Worm (Caenorhabditis elegans): ENCODE measurements around the gene pmp-2.

DNA sequence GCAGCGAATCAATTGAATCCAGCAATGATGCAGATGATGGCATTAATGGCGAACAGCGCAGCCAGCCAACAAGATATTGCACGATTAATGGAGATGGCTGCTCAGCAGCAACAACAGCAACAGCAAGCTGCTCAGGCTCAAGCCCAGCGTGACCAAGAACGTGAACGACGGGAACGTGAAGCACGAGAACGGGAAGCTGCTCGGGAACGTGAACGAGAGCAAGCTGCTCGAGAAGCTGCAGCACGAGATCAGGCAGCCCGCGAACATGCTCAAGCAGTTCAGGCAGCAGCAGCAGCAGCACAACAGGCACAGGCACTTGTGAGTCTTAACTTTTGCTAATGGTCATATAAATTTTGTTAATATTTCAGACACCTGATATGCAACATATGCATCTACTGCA is 40.9 kb downstream of the pmp-2 start:
- TF ChIP-seq ctbp-1 (GFP tag; IDR thresholded peaks at IDR 0.05), result no peak
- no peak for TF ChIP-seq unc-130 (GFP tag; optimal IDR thresholded peaks at IDR 0.05)
- no peak for TF ChIP-seq skn-1 (tag; optimal IDR thresholded peaks at IDR 0.05)
- TF ChIP-seq hlh-30 (tag; optimal IDR thresholded peaks at IDR 0.05; ENCODE audit: insufficient read depth), result peak; percentile 7
- TF ChIP-seq nhr-237 (tag; optimal IDR thresholded peaks at IDR 0.05), result no peak
- no peak for TF ChIP-seq zfp-2 (tag; optimal IDR thresholded peaks at IDR 0.05)
- no peak for TF ChIP-seq ama-1 (optimal IDR thresholded peaks at IDR 0.05)
- TF ChIP-seq lsy-2 (tag; optimal IDR thresholded peaks at IDR 0.05), result no peak
- no peak for TF ChIP-seq lin-13 (GFP tag; optimal IDR thresholded peaks at IDR 0.05)

Data from whole organism, L4 larva.